Fruit fly (Drosophila melanogaster): ENCODE results near the gene CG15812.

- TF ChIP-seq Crg-1 (GFP tag; optimal IDR thresholded peaks at IDR 0.05) (peak; percentile 51), CG7045 (GFP tag; optimal IDR thresholded peaks at IDR 0.05) (peak; percentile 52)
Measured at dm6 chr3L:3208895-3209294, 49.1 kb downstream of the CG15812 start, which contains the start of the genes CG32269 and CG32270.
